Worm (Caenorhabditis elegans): ENCODE results near the gene plc-3.
"Not testable (repeated sequence)": the region's sequence is repeated elsewhere in the genome, so short reads cannot be mapped to it uniquely, and the experiment has no call there.

DNA sequence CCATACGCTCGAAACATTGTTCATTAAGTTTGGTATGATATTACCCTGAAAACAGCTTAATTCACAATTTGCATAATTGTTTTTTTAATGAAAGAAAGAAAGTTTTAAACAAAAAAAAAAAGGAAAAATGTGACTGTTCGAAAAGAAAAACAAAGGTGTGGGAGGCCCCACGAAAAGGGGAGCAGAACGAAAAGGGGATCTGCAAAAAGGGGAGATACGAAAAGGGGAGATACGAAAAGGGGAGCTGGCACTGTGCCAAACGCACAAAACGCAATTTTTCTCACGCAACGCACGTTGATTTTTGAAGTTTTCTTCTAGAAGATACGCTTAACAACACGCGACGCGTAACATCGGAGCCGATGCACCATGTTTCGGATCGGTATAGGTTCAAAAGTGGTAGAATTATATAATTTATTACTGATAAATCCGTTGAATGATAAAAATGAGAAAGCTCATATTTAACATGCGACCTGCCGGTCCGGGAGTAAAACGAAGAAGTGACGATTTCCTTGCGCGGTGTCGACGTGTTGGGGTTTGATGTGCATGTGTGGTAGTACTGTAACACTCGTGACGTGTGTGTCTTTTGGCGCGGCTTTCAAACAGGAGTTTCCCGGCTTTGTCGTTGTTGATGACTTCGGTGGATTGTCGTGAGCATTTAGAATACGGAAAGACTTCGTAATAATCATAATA, 25.1 kb downstream of the plc-3 start, which contains the start of gene nrde-2:
- not testable (repeated sequence) for TF ChIP-seq sdc-2 (tag; optimal IDR thresholded peaks at IDR 0.05); fkh-6 (tag; optimal IDR thresholded peaks at IDR 0.05); mec-3 (tag; optimal IDR thresholded peaks at IDR 0.05; ENCODE audit: borderline replicate concordance); nhr-11 (tag; optimal IDR thresholded peaks at IDR 0.05); elt-2 (tag; optimal IDR thresholded peaks at IDR 0.05); fkh-10 (GFP tag; optimal IDR thresholded peaks at IDR 0.05); ttx-3 (tag; optimal IDR thresholded peaks at IDR 0.05); unc-3 (tag; optimal IDR thresholded peaks at IDR 0.05); nfya-1 (tag; optimal IDR thresholded peaks at IDR 0.05)
- TF ChIP-seq unc-3 (GFP tag; conservative IDR thresholded peaks at IDR 0.05): peak; percentile 45; the same call in 1 of the 2 replicates

Measured in whole organism, late embryonic.